Fruit fly (Drosophila melanogaster): Measurements from ENCODE around the gene CG4360.

- TF ChIP-seq psq (optimal IDR thresholded peaks at IDR 0.05), result no peak
- no peak for TF ChIP-seq EcR (GFP tag; optimal IDR thresholded peaks at IDR 0.05)
- TF ChIP-seq Dll (optimal IDR thresholded peaks at IDR 0.05), result no peak
- no peak for TF ChIP-seq usp (GFP tag; optimal IDR thresholded peaks at IDR 0.05)
These were observed 45.7 kb downstream of the CG4360 start for dm6 chr3R:20282103-20282502.
